Worm (Caenorhabditis elegans) whole organism, L3 larva: ENCODE results near the gene srxa-11.
A peak's percentile ranks its signal among the peaks of the same experiment; 100 is the strongest.

Experiments
- R02D3.7 ChIP-seq: fragments of 150-350 bp; optimal IDR thresholded peaks from 2 replicates; lab custom pipeline; 2014; ENCODE audit warnings: missing biosample characterization, missing genetic modification characterization
- ZK546.5 ChIP-seq: sonication (generic microtip); optimal IDR thresholded peaks from 2 replicates; lab custom pipeline; 2017; ENCODE audit warnings: missing biosample characterization, missing genetic modification characterization
- aly-2 ChIP-seq: fragments of 150-350 bp; optimal IDR thresholded peaks from 2 replicates; lab custom pipeline; 2014; ENCODE audit warnings: missing biosample characterization, missing genetic modification characterization
- ama-1 ChIP-seq: fragments of 150-350 bp; optimal IDR thresholded peaks from 2 replicates; lab custom pipeline; 2018
- ceh-16 ChIP-seq: sonication (generic microtip); optimal IDR thresholded peaks from 2 replicates; lab custom pipeline; 2017; ENCODE audit warnings: missing biosample characterization, missing genetic modification characterization
- ceh-82 ChIP-seq: fragments of 150-350 bp; optimal IDR thresholded peaks from 2 replicates; lab custom pipeline; 2014; ENCODE audit warnings: missing biosample characterization, missing genetic modification characterization
- ceh-9 ChIP-seq: sonication (generic microtip); optimal IDR thresholded peaks from 2 replicates; lab custom pipeline; 2018; ENCODE audit warnings: missing biosample characterization, missing genetic modification characterization
- daf-12 ChIP-seq: fragments of 150-350 bp; optimal IDR thresholded peaks from 2 replicates; lab custom pipeline; 2014; ENCODE audit warnings: missing biosample characterization, missing genetic modification reagents, missing genetic modification characterization
- egl-27 ChIP-seq: sonication (generic microtip); optimal IDR thresholded peaks from 4 replicates; lab custom pipeline; 2017; ENCODE audit warnings: missing biosample characterization, missing genetic modification reagents, missing genetic modification characterization
- elt-1 ChIP-seq: fragments of 150-350 bp; optimal IDR thresholded peaks from 2 replicates; lab custom pipeline; 2014; ENCODE audit warnings: missing biosample characterization, missing genetic modification characterization
- elt-2 ChIP-seq: sonication (generic microtip); optimal IDR thresholded peaks from 2 replicates; lab custom pipeline; 2016; ENCODE audit warnings: missing genetic modification reagents, mild to moderate bottlenecking, missing genetic modification characterization, missing compliant biosample characterization
- eor-1 ChIP-seq, 2 experiments: fragments of 150-350 bp; optimal IDR thresholded peaks; 2 replicates each; lab custom pipeline; 2014 to 2018; ENCODE audit warnings: missing biosample characterization in 2 of 2, missing genetic modification characterization in 2 of 2
- fkh-10 ChIP-seq: sonication (generic microtip); optimal IDR thresholded peaks from 2 replicates; lab custom pipeline; 2017; ENCODE audit warnings: missing biosample characterization, missing genetic modification reagents, missing genetic modification characterization
- fos-1 ChIP-seq: fragments of 150-350 bp; optimal IDR thresholded peaks from 2 replicates; lab custom pipeline; 2014; ENCODE audit warnings: missing biosample characterization, missing genetic modification characterization
- hmg-11 ChIP-seq: sonication (generic microtip); optimal IDR thresholded peaks from 2 replicates; lab custom pipeline; 2016; ENCODE audit warnings: missing genetic modification characterization, missing compliant biosample characterization
- jun-1 ChIP-seq: fragments of 150-350 bp; optimal IDR thresholded peaks from 2 replicates; lab custom pipeline; 2014; ENCODE audit warnings: missing biosample characterization, missing genetic modification reagents, missing genetic modification characterization
- lin-15B ChIP-seq: fragments of 150-350 bp; optimal IDR thresholded peaks from 2 replicates; lab custom pipeline; 2014; ENCODE audit warnings: missing biosample characterization, missing genetic modification characterization
- lin-39 ChIP-seq: fragments of 150-350 bp; optimal IDR thresholded peaks from 2 replicates; lab custom pipeline; 2018; ENCODE audit warnings: missing biosample characterization, missing genetic modification reagents, missing genetic modification characterization
- lsy-12 ChIP-seq: sonication (generic microtip); optimal IDR thresholded peaks from 2 replicates; lab custom pipeline; 2016; ENCODE audit warnings: mild to moderate bottlenecking, missing genetic modification characterization, missing compliant biosample characterization
- mml-1 ChIP-seq: fragments of 150-350 bp; sonication (generic microtip); optimal IDR thresholded peaks from 3 replicates; lab custom pipeline; 2014; ENCODE audit warnings: missing biosample characterization, missing genetic modification characterization
- nfya-1 ChIP-seq: sonication (generic microtip); optimal IDR thresholded peaks from 2 replicates; lab custom pipeline; 2017; ENCODE audit warnings: missing genetic modification characterization, mild to moderate bottlenecking, missing compliant biosample characterization, antibody characterized with exemption, moderate library complexity; ENCODE audit not compliant: insufficient read depth
- nhr-11 ChIP-seq: fragments of 150-350 bp; optimal IDR thresholded peaks from 2 replicates; lab custom pipeline; 2014; ENCODE audit warnings: missing biosample characterization, missing genetic modification characterization
- nhr-12 ChIP-seq: fragments of 150-350 bp; optimal IDR thresholded peaks from 2 replicates; lab custom pipeline; 2014; ENCODE audit warnings: missing biosample characterization, missing genetic modification characterization
- nhr-237 ChIP-seq: fragments of 150-350 bp; optimal IDR thresholded peaks from 2 replicates; lab custom pipeline; 2014; ENCODE audit warnings: missing biosample characterization, missing genetic modification characterization
- nhr-25 ChIP-seq: sonication (generic microtip); optimal IDR thresholded peaks from 2 replicates; lab custom pipeline; 2017; ENCODE audit warnings: missing biosample characterization, missing genetic modification characterization
- nhr-28 ChIP-seq: fragments of 150-350 bp; optimal IDR thresholded peaks from 2 replicates; lab custom pipeline; 2014; ENCODE audit warnings: missing biosample characterization, missing genetic modification characterization
- nhr-43 ChIP-seq: sonication (generic microtip); optimal IDR thresholded peaks from 2 replicates; lab custom pipeline; 2016; ENCODE audit warnings: mild to moderate bottlenecking, missing genetic modification characterization, missing compliant biosample characterization; ENCODE audit not compliant: poor library complexity, severe bottlenecking
- nhr-67 ChIP-seq: fragments of 150-350 bp; optimal IDR thresholded peaks from 2 replicates; lab custom pipeline; 2014; ENCODE audit warnings: missing biosample characterization, missing genetic modification characterization
- nhr-77 ChIP-seq: fragments of 150-350 bp; optimal IDR thresholded peaks from 2 replicates; lab custom pipeline; 2014; ENCODE audit warnings: missing biosample characterization, missing genetic modification characterization
- pqm-1 ChIP-seq: fragments of 150-350 bp; optimal IDR thresholded peaks from 2 replicates; lab custom pipeline; 2017; ENCODE audit warnings: missing biosample characterization, missing genetic modification characterization, inconsistent platforms
- sea-2 ChIP-seq: fragments of 150-350 bp; sonication (generic microtip); optimal IDR thresholded peaks from 4 replicates; lab custom pipeline; 2014; ENCODE audit warnings: missing biosample characterization, missing genetic modification reagents, missing genetic modification characterization
- snpc-4 ChIP-seq: fragments of 150-350 bp; optimal IDR thresholded peaks from 2 replicates; lab custom pipeline; 2014; ENCODE audit warnings: missing biosample characterization, missing genetic modification characterization
- unc-39 ChIP-seq: sonication (generic microtip); optimal IDR thresholded peaks from 4 replicates; lab custom pipeline; 2017; ENCODE audit warnings: missing biosample characterization, missing genetic modification characterization
- zag-1 ChIP-seq: fragments of 150-350 bp; optimal IDR thresholded peaks from 2 replicates; lab custom pipeline; 2014; ENCODE audit warnings: missing biosample characterization, missing genetic modification characterization

srxa-11 gene

ce11 chrV:13880607-13881006, 43.3 kb upstream of the srxa-11 start, which contains the start of gene T22G5.3:
Gene T22G5.3 (plus strand): TSS chrV:13880907.
- no peak for TF ChIP-seq nhr-12 (tag; lab: Kevin White, UChicago)
- no peak for TF ChIP-seq fos-1 (tag; lab: Kevin White, UChicago)
- TF ChIP-seq aly-2 (tag; lab: Kevin White, UChicago): no peak
- TF ChIP-seq elt-2: no peak
- TF ChIP-seq nfya-1 (tag; lab: Kevin White, UChicago): no peak
- no peak for TF ChIP-seq mml-1
- TF ChIP-seq lin-39 (tag; lab: Kevin White, UChicago): no peak
- TF ChIP-seq nhr-77: no peak
- TF ChIP-seq lsy-12 (tag; lab: Kevin White, UChicago): no peak
- no peak for TF ChIP-seq unc-39 (tag; lab: Kevin White, UChicago)
- TF ChIP-seq jun-1 (tag; lab: Kevin White, UChicago): no peak
- TF ChIP-seq lin-15B: no peak
- no peak for TF ChIP-seq hmg-11 (tag; lab: Kevin White, UChicago)
- TF ChIP-seq ama-1 (lab: Kevin White, UChicago): no peak
- TF ChIP-seq ceh-16 (tag; lab: Kevin White, UChicago): no peak
- no peak for TF ChIP-seq nhr-43 (tag; lab: Kevin White, UChicago)
- TF ChIP-seq nhr-11: no peak

- TF ChIP-seq nhr-77: no peak
- no peak for TF ChIP-seq eor-1 (tag; optimal IDR thresholded peaks at IDR 0.05; lab: Kevin White, UChicago)
- TF ChIP-seq nhr-12 (tag; lab: Kevin White, UChicago): no peak
- no peak for TF ChIP-seq zag-1 (tag; lab: Kevin White, UChicago)
- TF ChIP-seq fkh-10 (GFP tag; lab: Kevin White, UChicago): no peak
- no peak for TF ChIP-seq R02D3.7 (tag; lab: Kevin White, UChicago)
- no peak for TF ChIP-seq lin-39 (tag; lab: Kevin White, UChicago)
- no peak for TF ChIP-seq elt-1 (tag; lab: Kevin White, UChicago)
- no peak for TF ChIP-seq ZK546.5 (tag; lab: Kevin White, UChicago)
- no peak for TF ChIP-seq daf-12 (tag; lab: Kevin White, UChicago)
- TF ChIP-seq, all 47 proteins: peak for 0
Observed at ce11 chrV:13887358-13887757, 36.6 kb upstream of the srxa-11 start, which contains the start of gene srsx-19. Gene srsx-19 (plus strand): TSS chrV:13887658.

- TF ChIP-seq lin-39 (tag; lab: Kevin White, UChicago) (no peak), egl-27 (tag; lab: Kevin White, UChicago) (no peak), lsy-12 (tag; lab: Kevin White, UChicago) (no peak), elt-2 (no peak), hmg-11 (tag; lab: Kevin White, UChicago) (no peak), daf-12 (tag; lab: Kevin White, UChicago) (no peak), nhr-237 (tag; lab: Kevin White, UChicago) (no peak), ceh-82 (tag; lab: Kevin White, UChicago) (no peak), sea-2 (GFP tag; lab: Kevin White, UChicago) (no peak), ZK546.5 (tag; lab: Kevin White, UChicago) (no peak), nhr-25 (no peak)
- TF ChIP-seq, all 47 proteins: peak for 0
Observed at ce11 chrV:13889516-13889915, 34.4 kb upstream of the srxa-11 start, which contains the start of gene spp-12. Gene spp-12 (plus strand): TSS chrV:13889816.

ce11 chrV:13890473-13890872, 33.5 kb upstream of the srxa-11 start, which contains the start of gene lbp-8:
Gene lbp-8 (plus strand): TSS chrV:13890773.
- TF ChIP-seq nhr-77 (no peak), nhr-237 (tag; lab: Kevin White, UChicago) (no peak), nhr-67 (tag; lab: Kevin White, UChicago) (no peak), nhr-28 (tag; lab: Kevin White, UChicago) (no peak), jun-1 (tag; lab: Kevin White, UChicago) (no peak), unc-39 (tag; lab: Kevin White, UChicago) (no peak), ceh-9 (no peak), ceh-16 (tag; lab: Kevin White, UChicago) (no peak), fkh-10 (GFP tag; lab: Kevin White, UChicago) (no peak), sea-2 (GFP tag; lab: Kevin White, UChicago) (no peak), snpc-4 (tag; lab: Kevin White, UChicago) (no peak), lsy-12 (tag; lab: Kevin White, UChicago) (no peak)

- TF ChIP-seq nhr-67 (tag; lab: Kevin White, UChicago) (no peak), elt-2 (peak; percentile 47), pqm-1 (peak; percentile 80)
Observed at ce11 chrV:13891489-13891888, 32.5 kb upstream of the srxa-11 start.
